Worm (Caenorhabditis elegans): ENCODE data around the gene pnc-1.
A peak's percentile ranks its signal among the peaks of the same experiment; 100 is the strongest.

The pnc-1 gene

DNA sequence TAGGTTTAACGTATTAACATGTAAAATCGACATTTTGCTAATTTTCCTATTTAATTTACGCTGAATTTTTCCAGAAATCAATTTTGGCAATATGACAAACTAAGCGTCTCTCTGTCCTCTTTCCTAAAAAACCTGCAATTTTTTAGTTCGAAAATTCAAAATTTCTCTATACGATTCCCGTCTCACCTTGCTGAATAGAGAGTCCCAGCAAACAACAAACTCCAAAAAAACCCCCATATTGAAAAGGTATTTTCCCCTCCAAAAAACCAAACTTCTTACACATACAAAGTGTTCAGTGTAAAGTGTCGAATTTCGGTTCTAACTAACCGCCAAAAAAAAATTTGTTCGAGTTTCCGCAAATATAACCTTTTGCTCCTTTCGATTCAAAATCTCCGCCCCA is at the start of gene pnc-1:
TSS of gene pnc-1 (plus strand) at position 301 of the 400 bp plus-strand sequence.
- TF ChIP-seq ceh-32 (tag; optimal IDR thresholded peaks at IDR 0.05; ENCODE audit: poor library complexity), result no peak
- peak in 1 of 2 experiments; percentile 63 for TF ChIP-seq unc-62 (GFP tag; optimal IDR thresholded peaks at IDR 0.05 in 1 of 2)
- TF ChIP-seq unc-62 (tag; optimal IDR thresholded peaks at IDR 0.05), result no peak
- TF ChIP-seq lim-7 (GFP tag; IDR thresholded peaks at IDR 0.05), result no peak

DNA sequence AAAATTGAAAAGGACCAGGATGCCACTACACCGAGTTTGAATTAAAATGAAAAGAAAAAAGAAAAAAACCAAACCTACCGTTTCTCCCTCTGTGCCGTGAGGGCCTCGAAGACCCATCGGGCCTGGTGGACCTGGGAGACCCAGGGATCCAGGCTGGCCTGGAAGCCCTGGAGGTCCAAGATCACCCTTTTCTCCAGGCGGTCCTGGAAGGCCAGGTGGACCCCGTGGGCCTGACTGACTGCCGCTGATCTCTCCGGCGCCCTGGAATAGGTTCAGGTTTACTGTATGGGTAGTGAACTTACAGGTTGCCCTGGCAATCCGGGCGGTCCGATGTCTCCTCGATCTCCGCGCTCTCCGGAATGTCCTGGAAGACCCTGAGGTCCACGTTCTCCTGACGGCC is 44.6 kb upstream of the pnc-1 start:
- no peak for TF ChIP-seq unc-130 (GFP tag; optimal IDR thresholded peaks at IDR 0.05)
- no peak for TF ChIP-seq tag-97 (GFP tag; IDR thresholded peaks at IDR 0.05)
- no peak for TF ChIP-seq nhr-41 (GFP tag; IDR thresholded peaks at IDR 0.05)
- no peak for TF ChIP-seq F49E8.2 (tag; optimal IDR thresholded peaks at IDR 0.05; ENCODE audit: borderline replicate concordance)
- TF ChIP-seq egl-43 (GFP tag; IDR thresholded peaks at IDR 0.05), result 0 out of 2 replicates have a peak, but pooled peaks have one; percentile 12
- TF ChIP-seq set-16 (GFP tag; IDR thresholded peaks at IDR 0.05), result peak; percentile 95
- TF ChIP-seq F44E2.7 (GFP tag; IDR thresholded peaks at IDR 0.05), result 0 out of 2 replicates have a peak, but pooled peaks have one; percentile 24
- TF ChIP-seq mdl-1 (tag; optimal IDR thresholded peaks at IDR 0.05), result no peak
- TF ChIP-seq ceh-44 (GFP tag; IDR thresholded peaks at IDR 0.05), result no peak
- no peak for TF ChIP-seq gei-8 (GFP tag; optimal IDR thresholded peaks at IDR 0.05)
- no peak for TF ChIP-seq zfp-2 (tag; optimal IDR thresholded peaks at IDR 0.05)
- TF ChIP-seq lir-3 (tag; optimal IDR thresholded peaks at IDR 0.05), result no peak
- TF ChIP-seq aha-1 (tag), result peak; percentile 93
- no peak for TF ChIP-seq nhr-11 (tag; optimal IDR thresholded peaks at IDR 0.05)
- no peak for TF ChIP-seq nhr-76 (tag; optimal IDR thresholded peaks at IDR 0.05)
- TF ChIP-seq hlh-30 (tag; optimal IDR thresholded peaks at IDR 0.05; ENCODE audit: insufficient read depth), result no peak
- TF ChIP-seq dmd-6 (GFP tag; IDR thresholded peaks at IDR 0.05), result no peak
- TF ChIP-seq nhr-25 (tag; optimal IDR thresholded peaks at IDR 0.05; ENCODE audit: borderline replicate concordance, insufficient read depth), result no peak

DNA sequence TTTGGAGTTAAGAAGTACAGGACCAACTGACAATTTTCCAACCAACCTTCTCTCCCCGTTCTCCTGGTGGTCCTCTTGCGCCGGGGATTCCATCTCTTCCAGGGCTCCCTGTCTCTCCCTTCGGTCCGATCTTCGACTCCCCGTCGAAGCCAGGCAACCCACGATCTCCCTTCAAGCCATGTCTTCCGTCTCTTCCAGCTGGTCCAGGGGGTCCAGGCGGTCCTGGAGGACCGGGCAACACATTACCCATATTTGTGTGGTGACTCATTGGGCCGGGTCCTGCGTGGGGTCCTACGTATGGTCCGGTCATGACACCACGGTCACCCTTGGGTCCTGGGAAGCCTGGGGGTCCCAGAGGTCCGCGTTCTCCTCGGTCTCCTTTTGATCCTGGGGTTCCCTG is 43.3 kb upstream of the pnc-1 start:
- TF ChIP-seq php-3 (GFP tag; IDR thresholded peaks at IDR 0.05), result no peak
- peak; percentile 89 for TF ChIP-seq set-16 (GFP tag; IDR thresholded peaks at IDR 0.05)
- TF ChIP-seq unc-62 (GFP tag; optimal IDR thresholded peaks at IDR 0.05 in 1 of 2), result peak in 1 of 2 experiments; percentile 82
- no peak for TF ChIP-seq unc-62 (tag; optimal IDR thresholded peaks at IDR 0.05)

DNA sequence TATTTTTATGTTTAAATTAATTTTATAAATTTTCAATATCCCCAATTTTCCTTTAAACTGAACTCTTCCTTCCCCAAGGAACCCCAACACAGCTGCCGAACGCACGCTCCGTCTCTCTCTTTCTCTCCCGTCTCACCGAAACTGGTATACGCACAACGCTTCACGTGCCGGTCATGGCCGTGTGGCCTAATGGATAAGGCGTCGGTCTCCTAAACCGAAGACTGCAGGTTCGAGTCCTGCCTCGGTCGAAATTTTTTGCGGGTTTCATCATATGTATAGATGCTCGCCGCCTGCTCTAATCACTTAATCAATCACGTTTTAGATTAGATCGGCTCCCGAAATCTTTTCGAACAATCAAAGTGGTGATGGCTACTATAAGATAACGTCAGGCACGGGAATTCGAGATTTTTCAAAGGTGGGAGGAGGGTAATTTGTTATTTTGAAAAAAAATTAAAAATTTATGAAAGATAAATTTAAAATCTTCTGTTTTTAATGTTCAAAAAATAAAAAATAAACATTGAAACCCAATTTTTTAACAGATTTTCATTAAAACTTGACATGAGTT is 40.4 kb upstream of the pnc-1 start:
- TF ChIP-seq Y75B8A.6 (GFP tag; IDR thresholded peaks at IDR 0.05), result peak; percentile 70; the same call in 1 of the 2 replicates
- peak; percentile 73 for TF ChIP-seq mep-1 (tag; optimal IDR thresholded peaks at IDR 0.05)
- TF ChIP-seq dve-1 (tag; optimal IDR thresholded peaks at IDR 0.05; ENCODE audit: insufficient read depth), result no peak
- TF ChIP-seq aly-2 (tag; optimal IDR thresholded peaks at IDR 0.05), result no peak
- TF ChIP-seq ZK337.2 (GFP tag; IDR thresholded peaks at IDR 0.05), result peak; percentile 81; the same call in 1 of the 2 replicates
- TF ChIP-seq nhr-48 (tag; optimal IDR thresholded peaks at IDR 0.05), result no peak
- no peak for TF ChIP-seq nhr-102 (tag; optimal IDR thresholded peaks at IDR 0.05)
- TF ChIP-seq skn-1 (tag; optimal IDR thresholded peaks at IDR 0.05), result no peak
- TF ChIP-seq aha-1 (tag), result peak; percentile 97
- TF ChIP-seq ceh-62 (tag; optimal IDR thresholded peaks at IDR 0.05), result no peak
- peak; percentile 17 for TF ChIP-seq lin-13 (GFP tag; optimal IDR thresholded peaks at IDR 0.05)
- TF ChIP-seq lin-39 (tag; optimal IDR thresholded peaks at IDR 0.05), result no peak
- 0 out of 2 replicates have a peak, but pooled peaks have one; percentile 41 for TF ChIP-seq mdt-29 (GFP tag; IDR thresholded peaks at IDR 0.05)
- TF ChIP-seq gei-8 (GFP tag; optimal IDR thresholded peaks at IDR 0.05), result peak; percentile 40
- no peak for TF ChIP-seq unc-62 (GFP tag; optimal IDR thresholded peaks at IDR 0.05 in 1 of 2)
- no peak for TF ChIP-seq unc-62 (tag; optimal IDR thresholded peaks at IDR 0.05)
- TF ChIP-seq lir-3 (tag; optimal IDR thresholded peaks at IDR 0.05), result peak; percentile 64
- peak; percentile 84 for TF ChIP-seq snpc-1.2 (GFP tag; IDR thresholded peaks at IDR 0.05)
- TF ChIP-seq lin-29 (GFP tag; IDR thresholded peaks at IDR 0.05), result no peak
- peak; percentile 57 for TF ChIP-seq set-16 (GFP tag; IDR thresholded peaks at IDR 0.05)
- TF ChIP-seq dmd-6 (GFP tag; IDR thresholded peaks at IDR 0.05), result peak; percentile 71
- TF ChIP-seq hif-1 (tag; optimal IDR thresholded peaks at IDR 0.05), result peak in 1 of 2 experiments; percentile 75
- TF ChIP-seq nhr-111 (GFP tag; optimal IDR thresholded peaks at IDR 0.05), result no peak
- 0 out of 2 replicates have a peak, but pooled peaks have one; percentile 21 for TF ChIP-seq zip-11 (GFP tag; IDR thresholded peaks at IDR 0.05)
- TF ChIP-seq hmg-1.1 (GFP tag; IDR thresholded peaks at IDR 0.05), result peak; percentile 95
- TF ChIP-seq ceh-44 (GFP tag; IDR thresholded peaks at IDR 0.05), result 0 out of 2 replicates have a peak, but pooled peaks have one; percentile 53
- no peak for TF ChIP-seq tag-97 (GFP tag; IDR thresholded peaks at IDR 0.05)
- peak; percentile 37 for TF ChIP-seq ztf-7 (tag; optimal IDR thresholded peaks at IDR 0.05)
- peak; percentile 37 for TF ChIP-seq fkh-10 (GFP tag; optimal IDR thresholded peaks at IDR 0.05)

All from whole organism, L4 larva.